Worm (Caenorhabditis elegans) whole organism, L3 larva: ENCODE data around the gene snn-1.

Experiments
- ZK546.5 ChIP-seq: sonication (generic microtip); optimal IDR thresholded peaks from 2 replicates; lab custom pipeline; 2017; ENCODE audit warnings: missing biosample characterization, missing genetic modification characterization
- aly-2 ChIP-seq: fragments of 150-350 bp; optimal IDR thresholded peaks from 2 replicates; lab custom pipeline; 2014; ENCODE audit warnings: missing biosample characterization, missing genetic modification characterization
- egl-27 ChIP-seq: sonication (generic microtip); optimal IDR thresholded peaks from 4 replicates; lab custom pipeline; 2017; ENCODE audit warnings: missing biosample characterization, missing genetic modification reagents, missing genetic modification characterization
- elt-1 ChIP-seq: fragments of 150-350 bp; optimal IDR thresholded peaks from 2 replicates; lab custom pipeline; 2014; ENCODE audit warnings: missing biosample characterization, missing genetic modification characterization
- elt-2 ChIP-seq: sonication (generic microtip); optimal IDR thresholded peaks from 2 replicates; lab custom pipeline; 2016; ENCODE audit warnings: missing genetic modification reagents, mild to moderate bottlenecking, missing genetic modification characterization, missing compliant biosample characterization
- jun-1 ChIP-seq: fragments of 150-350 bp; optimal IDR thresholded peaks from 2 replicates; lab custom pipeline; 2014; ENCODE audit warnings: missing biosample characterization, missing genetic modification reagents, missing genetic modification characterization
- lin-39 ChIP-seq: fragments of 150-350 bp; optimal IDR thresholded peaks from 2 replicates; lab custom pipeline; 2018; ENCODE audit warnings: missing biosample characterization, missing genetic modification reagents, missing genetic modification characterization
- nfya-1 ChIP-seq: sonication (generic microtip); optimal IDR thresholded peaks from 2 replicates; lab custom pipeline; 2017; ENCODE audit warnings: missing genetic modification characterization, mild to moderate bottlenecking, missing compliant biosample characterization, antibody characterized with exemption, moderate library complexity; ENCODE audit not compliant: insufficient read depth
- pha-4 ChIP-seq: fragments of 150-350 bp; optimal IDR thresholded peaks from 2 replicates; lab custom pipeline; 2014; ENCODE audit warnings: missing biosample characterization, missing genetic modification reagents, missing genetic modification characterization
- pqm-1 ChIP-seq: fragments of 150-350 bp; optimal IDR thresholded peaks from 2 replicates; lab custom pipeline; 2017; ENCODE audit warnings: missing biosample characterization, missing genetic modification characterization, inconsistent platforms
- skn-1 ChIP-seq: fragments of 150-350 bp; optimal IDR thresholded peaks from 2 replicates; lab custom pipeline; 2014; ENCODE audit warnings: missing biosample characterization, missing genetic modification characterization
- unc-39 ChIP-seq: sonication (generic microtip); optimal IDR thresholded peaks from 4 replicates; lab custom pipeline; 2017; ENCODE audit warnings: missing biosample characterization, missing genetic modification characterization
- unc-62 ChIP-seq: fragments of 150-350 bp; sonication (generic microtip); optimal IDR thresholded peaks from 4 replicates; lab custom pipeline; 2014; ENCODE audit warnings: missing biosample characterization, missing genetic modification reagents, missing genetic modification characterization

DNA sequence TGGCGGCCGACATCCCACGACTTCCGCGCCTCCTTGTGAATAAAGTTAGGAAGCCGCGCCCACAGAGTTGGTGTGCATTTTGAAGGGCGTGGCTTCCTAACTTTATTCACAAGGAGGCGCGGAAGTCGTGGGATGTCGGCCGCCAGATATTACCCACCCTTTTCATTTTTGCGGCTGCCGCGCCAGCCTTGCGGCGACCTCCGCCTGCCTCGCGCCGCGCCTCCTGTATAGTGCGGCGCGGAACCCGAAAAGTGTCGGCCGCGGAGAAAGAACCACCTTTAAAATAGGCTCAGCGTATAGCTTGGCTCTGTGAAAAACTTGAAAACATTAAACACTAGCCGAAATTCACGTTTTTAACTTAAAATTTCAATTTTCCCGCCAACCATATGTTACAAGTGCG is 51.5 kb downstream of the snn-1 start:
- TF ChIP-seq egl-27 (tag; lab: Kevin White, UChicago) (no peak), nfya-1 (no peak), pqm-1 (tag; lab: Kevin White, UChicago) (no peak), skn-1 (tag; lab: Kevin White, UChicago) (no peak), jun-1 (no peak), pha-4 (tag; lab: Kevin White, UChicago) (no peak), unc-39 (no peak), aly-2 (no peak), unc-62 (GFP tag; lab: Kevin White, UChicago) (no peak), elt-2 (tag; lab: Kevin White, UChicago) (no peak), elt-1 (tag; lab: Kevin White, UChicago) (no peak), ZK546.5 (no peak), lin-39 (tag; lab: Kevin White, UChicago) (no peak)
